Fruit fly (Drosophila melanogaster): ENCODE data around the gene tim.
A peak's percentile ranks its signal among the peaks of the same experiment; 100 is the strongest.

The tim gene

dm6 chr2L:3532973-3533525 lies 25.1 kb upstream of the tim start:
- TF ChIP-seq HLH3B (GFP tag; IDR thresholded peaks at IDR 0.05) (no peak), CG10543 (GFP tag; optimal IDR thresholded peaks at IDR 0.05) (no peak), seq (GFP tag; IDR thresholded peaks at IDR 0.05) (no peak), CG1602 (GFP tag; optimal IDR thresholded peaks at IDR 0.05) (peak; percentile 28), ham (GFP tag; IDR thresholded peaks at IDR 0.05) (no peak), sd (tag; optimal IDR thresholded peaks at IDR 0.05) (no peak), HHEX (GFP tag; optimal IDR thresholded peaks at IDR 0.05) (no peak), Hmx (GFP tag; optimal IDR thresholded peaks at IDR 0.05) (no peak), CG18262 (tag; optimal IDR thresholded peaks at IDR 0.05) (peak; percentile 66), vfl (GFP tag; optimal IDR thresholded peaks at IDR 0.05) (no peak), bab2 (GFP tag; optimal IDR thresholded peaks at IDR 0.05) (peak; percentile 36), HLH54F (GFP tag; optimal IDR thresholded peaks at IDR 0.05) (no peak), pho (GFP tag; optimal IDR thresholded peaks at IDR 0.05) (no peak), tio (GFP tag; optimal IDR thresholded peaks at IDR 0.05) (no peak), CG9437 (GFP tag; optimal IDR thresholded peaks at IDR 0.05) (peak; percentile 8), CG11456 (GFP tag; IDR thresholded peaks at IDR 0.05) (no peak), usp (GFP tag; optimal IDR thresholded peaks at IDR 0.05) (no peak), D19B (GFP tag; optimal IDR thresholded peaks at IDR 0.05) (no peak), tap (tag; optimal IDR thresholded peaks at IDR 0.05) (no peak), hth (optimal IDR thresholded peaks at IDR 0.05) (no peak), CG2678 (tag; optimal IDR thresholded peaks at IDR 0.05) (peak; percentile 21), dati (GFP tag; IDR thresholded peaks at IDR 0.05) (no peak), dan (GFP tag; IDR thresholded peaks at IDR 0.05) (peak; percentile 71), Sry-β (GFP tag; optimal IDR thresholded peaks at IDR 0.05) (no peak), Dfd (GFP tag; optimal IDR thresholded peaks at IDR 0.05) (no peak), CG8281 (tag; optimal IDR thresholded peaks at IDR 0.05) (no peak), CG13123 (GFP tag; optimal IDR thresholded peaks at IDR 0.05) (peak; percentile 10), da (GFP tag; optimal IDR thresholded peaks at IDR 0.05) (no peak), CG11560 (tag; IDR thresholded peaks at IDR 0.05) (no peak), CG4282 (GFP tag; optimal IDR thresholded peaks at IDR 0.05) (no peak), sens (GFP tag) (peak; percentile 87), CG8359 (GFP tag; optimal IDR thresholded peaks at IDR 0.05; ENCODE audit: borderline replicate concordance) (no peak), Lim3 (GFP tag; IDR thresholded peaks at IDR 0.05) (no peak), insv (GFP tag; optimal IDR thresholded peaks at IDR 0.05) (no peak), Poxn (GFP tag; IDR thresholded peaks at IDR 0.05) (no peak), Blimp-1 (GFP tag; optimal IDR thresholded peaks at IDR 0.05) (peak; percentile 26), CG9797 (GFP tag; optimal IDR thresholded peaks at IDR 0.05) (no peak), eyg (GFP tag; optimal IDR thresholded peaks at IDR 0.05) (no peak), chinmo (GFP tag; IDR thresholded peaks at IDR 0.05; ENCODE audit: partially characterized antibody) (no peak), CG12071 (GFP tag; optimal IDR thresholded peaks at IDR 0.05) (no peak), unpg (GFP tag; optimal IDR thresholded peaks at IDR 0.05) (peak; percentile 56), onecut (GFP tag; IDR thresholded peaks at IDR 0.05) (peak; percentile 43), CG10321 (GFP tag; IDR thresholded peaks at IDR 0.05) (no peak; the same call in 1 of the 2 replicates), CG6689 (GFP tag; IDR thresholded peaks at IDR 0.05) (peak; percentile 65), fd96Cb (tag; optimal IDR thresholded peaks at IDR 0.05) (peak; percentile 52), B-H1 (GFP tag; IDR thresholded peaks at IDR 0.05) (no peak), br (optimal IDR thresholded peaks at IDR 0.05) (no peak), tgo (GFP tag; IDR thresholded peaks at IDR 0.05) (no peak; the same call in 2 of the 3 replicates), CG14050 (GFP tag; IDR thresholded peaks at IDR 0.05) (no peak), CG6175 (GFP tag; IDR thresholded peaks at IDR 0.05) (no peak), C15 (GFP tag; IDR thresholded peaks at IDR 0.05) (no peak), CG4360 (GFP tag; IDR thresholded peaks at IDR 0.05) (0 out of 2 replicates have a peak, but pooled peaks have one; percentile 7), p53 (GFP tag; optimal IDR thresholded peaks at IDR 0.05) (no peak)
